Worm (Caenorhabditis elegans): Measurements from ENCODE around the gene xbx-3.
A peak's percentile ranks its signal among the peaks of the same experiment; 100 is the strongest.

The xbx-3 gene

DNA sequence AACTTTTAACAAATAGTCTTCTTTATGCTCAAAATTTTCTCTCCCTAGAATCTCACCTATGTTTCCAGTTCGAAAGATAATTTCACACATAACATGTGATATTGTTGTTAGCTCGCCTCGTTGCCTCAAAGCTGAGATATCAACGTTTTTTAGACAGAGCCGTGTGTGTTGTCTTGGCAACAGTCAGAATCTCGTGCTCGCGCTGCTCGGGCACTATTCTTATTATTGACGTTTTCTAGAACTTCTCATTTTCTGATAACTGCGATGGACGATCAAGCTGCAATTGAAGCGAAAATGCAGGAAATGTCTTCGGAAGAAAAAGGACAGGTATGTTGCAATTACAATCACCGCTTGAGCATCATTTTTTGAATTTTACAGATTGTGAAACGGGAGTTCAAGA, at the start of gene xbx-3:
Gene xbx-3 (plus strand): TSS at position 163 of the 400 bp plus-strand sequence.
- no peak for TF ChIP-seq ama-1 (optimal IDR thresholded peaks at IDR 0.05)
- no peak for TF ChIP-seq tbx-2 (tag; optimal IDR thresholded peaks at IDR 0.05)
- peak; percentile 79 for TF ChIP-seq nhr-47 (tag; optimal IDR thresholded peaks at IDR 0.05)
- TF ChIP-seq zag-1 (tag; optimal IDR thresholded peaks at IDR 0.05), result no peak
- peak; percentile 44 for TF ChIP-seq swsn-7 (tag; optimal IDR thresholded peaks at IDR 0.05)
- peak; percentile 17 for TF ChIP-seq fkh-10 (GFP tag; optimal IDR thresholded peaks at IDR 0.05)
- peak; percentile 98 for TF ChIP-seq fkh-8 (tag; optimal IDR thresholded peaks at IDR 0.05)
- no peak for TF ChIP-seq isw-1 (GFP tag; IDR thresholded peaks at IDR 0.05)
- TF ChIP-seq nhr-71 (tag; optimal IDR thresholded peaks at IDR 0.05), result peak; percentile 84
- peak; percentile 66 for TF ChIP-seq nhr-11 (tag; optimal IDR thresholded peaks at IDR 0.05)
- peak; percentile 20 for TF ChIP-seq mep-1 (tag; optimal IDR thresholded peaks at IDR 0.05)
- TF ChIP-seq nhr-20 (tag; optimal IDR thresholded peaks at IDR 0.05), result peak; percentile 13
- TF ChIP-seq dsc-1 (tag; optimal IDR thresholded peaks at IDR 0.05), result peak; percentile 29
- TF ChIP-seq sox-4 (tag; optimal IDR thresholded peaks at IDR 0.05), result peak; percentile 84
- TF ChIP-seq ceh-90 (tag; optimal IDR thresholded peaks at IDR 0.05), result no peak
- no peak for TF ChIP-seq nhr-237 (tag; optimal IDR thresholded peaks at IDR 0.05)
- peak; percentile 29 for TF ChIP-seq pax-3 (tag; optimal IDR thresholded peaks at IDR 0.05)
- TF ChIP-seq aly-2 (tag; optimal IDR thresholded peaks at IDR 0.05), result no peak
- peak; percentile 34 for TF ChIP-seq ztf-4 (tag; optimal IDR thresholded peaks at IDR 0.05)
- peak; percentile 27 for TF ChIP-seq xbp-1 (tag; optimal IDR thresholded peaks at IDR 0.05)

DNA sequence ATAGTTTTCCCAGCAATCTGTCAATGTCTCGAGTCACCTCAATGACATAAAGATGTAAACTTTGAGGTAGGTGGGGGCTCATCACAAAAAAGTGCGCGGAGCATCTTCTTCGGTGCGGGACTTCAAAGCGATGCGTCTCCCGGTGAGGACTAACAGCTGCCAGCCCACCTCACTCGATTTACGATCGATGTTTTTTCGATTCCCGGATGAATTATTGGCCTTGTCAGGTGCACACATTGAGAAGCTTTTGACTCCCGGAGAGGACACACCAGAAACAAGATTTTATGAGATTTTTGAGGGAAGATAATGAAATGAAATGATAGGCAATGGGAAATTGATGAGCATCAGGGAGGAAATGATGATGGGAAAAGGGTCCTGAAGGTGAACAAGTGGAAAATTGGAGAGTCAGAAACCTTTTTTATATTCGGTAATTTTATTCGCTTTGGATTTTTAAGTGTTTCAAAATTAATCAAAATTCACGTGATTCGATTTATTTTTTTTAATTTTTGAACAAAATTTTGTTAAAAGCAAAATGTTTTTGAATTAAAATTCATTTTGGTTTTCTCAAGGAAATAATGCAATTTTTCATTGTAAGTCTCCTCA, 48.8 kb upstream of the xbx-3 start, which contains the start of gene C05B5.12:
Gene C05B5.12 (plus strand): TSS at position 553 of the 603 bp plus-strand sequence.
- no peak for TF ChIP-seq ztf-11 (tag; optimal IDR thresholded peaks at IDR 0.05)
- TF ChIP-seq rnt-1 (tag; optimal IDR thresholded peaks at IDR 0.05), result peak; percentile 46
- TF ChIP-seq lin-14 (GFP tag; optimal IDR thresholded peaks at IDR 0.05), result peak; percentile 52
- no peak for TF ChIP-seq Y116A8C.19 (tag; optimal IDR thresholded peaks at IDR 0.05; ENCODE audit: borderline replicate concordance)

DNA sequence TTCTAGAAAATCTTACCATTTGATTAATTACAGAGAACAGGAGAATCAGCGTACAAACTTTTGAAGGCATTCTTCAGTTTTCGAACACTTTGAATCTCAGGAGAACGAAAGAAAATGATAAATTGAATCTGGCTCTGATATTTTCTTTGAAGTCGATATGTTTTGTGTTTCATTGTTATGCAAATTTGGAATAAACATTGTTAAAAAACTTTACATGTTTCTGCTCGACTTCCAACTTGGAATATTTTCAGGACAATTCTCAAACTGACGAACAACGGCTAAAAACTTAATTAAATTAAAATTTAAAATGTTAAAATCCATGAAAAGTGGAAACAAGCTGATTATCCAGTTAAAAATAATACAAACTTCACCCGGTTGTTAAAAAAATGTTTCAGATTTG, 47.4 kb upstream of the xbx-3 start, which contains the start of gene C05B5.1:
Gene C05B5.1 (minus strand): TSS at position 101 of the 400 bp plus-strand sequence.
- no peak for TF ChIP-seq lsy-2 (tag; optimal IDR thresholded peaks at IDR 0.05)
- TF ChIP-seq irx-1 (tag; optimal IDR thresholded peaks at IDR 0.05), result no peak
- TF ChIP-seq ceh-88 (GFP tag; IDR thresholded peaks at IDR 0.05), result no peak
- no peak for TF ChIP-seq vab-15 (tag; optimal IDR thresholded peaks at IDR 0.05)

DNA sequence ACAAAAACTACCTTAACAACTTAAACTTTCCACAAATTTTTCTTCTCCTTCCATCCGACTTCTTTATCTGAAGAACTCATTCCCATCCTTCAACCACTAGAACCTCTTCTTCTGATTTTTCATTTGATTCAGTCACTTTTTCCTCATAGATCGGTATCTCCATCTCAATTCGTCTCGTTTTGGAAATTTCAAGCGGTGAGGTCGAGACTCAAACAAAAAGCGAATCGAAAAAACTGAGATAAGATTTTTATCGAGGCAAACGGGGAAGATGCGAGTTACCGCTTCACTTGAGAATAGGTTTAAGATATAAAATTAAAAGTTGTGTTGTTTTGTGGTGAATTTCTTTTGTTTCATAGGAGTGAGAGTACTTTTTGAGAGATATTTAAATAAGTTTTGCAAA, 44.4 kb upstream of the xbx-3 start:
- TF ChIP-seq sptf-1 (tag; optimal IDR thresholded peaks at IDR 0.05) (no peak), nhr-47 (tag; optimal IDR thresholded peaks at IDR 0.05) (no peak), lin-13 (GFP tag; optimal IDR thresholded peaks at IDR 0.05) (no peak), mep-1 (tag; optimal IDR thresholded peaks at IDR 0.05) (peak; percentile 3), blmp-1 (tag; optimal IDR thresholded peaks at IDR 0.05) (peak; percentile 82), rnt-1 (tag; optimal IDR thresholded peaks at IDR 0.05) (peak; percentile 14), lin-35 (GFP tag; optimal IDR thresholded peaks at IDR 0.05) (no peak), lin-14 (GFP tag; optimal IDR thresholded peaks at IDR 0.05) (peak; percentile 74)

DNA sequence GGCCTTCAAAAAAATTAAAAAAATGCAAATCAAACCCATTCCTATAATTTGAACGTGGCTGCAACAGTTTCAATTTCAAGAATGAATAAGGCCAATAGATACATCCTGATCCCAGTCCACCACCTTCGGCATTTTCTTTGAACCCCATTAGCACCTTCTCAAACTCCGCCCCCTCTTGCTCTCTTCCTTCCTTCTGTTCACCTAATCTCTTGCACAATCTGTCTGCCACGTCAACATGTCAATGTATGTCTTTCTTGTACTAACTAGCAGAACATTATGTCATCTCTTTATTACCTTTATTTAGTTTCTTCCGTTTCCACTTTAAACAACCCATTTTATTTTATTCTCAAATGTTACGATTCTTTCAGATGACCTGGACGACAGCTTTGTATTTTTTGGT, 42.2 kb upstream of the xbx-3 start, which contains the start of gene C05B5.4:
Gene C05B5.4 (plus strand): TSS at position 351 of the 400 bp plus-strand sequence.
- TF ChIP-seq jun-1 (tag; optimal IDR thresholded peaks at IDR 0.05), result no peak
- no peak for TF ChIP-seq pag-3 (tag; optimal IDR thresholded peaks at IDR 0.05; ENCODE audit: borderline replicate concordance, insufficient read depth)
- no peak for TF ChIP-seq isw-1 (GFP tag; IDR thresholded peaks at IDR 0.05)
- no peak for TF ChIP-seq hlh-4 (tag; optimal IDR thresholded peaks at IDR 0.05)
- no peak for TF ChIP-seq snu-23 (GFP tag; optimal IDR thresholded peaks at IDR 0.05)
- no peak for TF ChIP-seq nhr-12 (tag; optimal IDR thresholded peaks at IDR 0.05)
- TF ChIP-seq elt-2 (tag; optimal IDR thresholded peaks at IDR 0.05), result no peak
- TF ChIP-seq mef-2 (tag; optimal IDR thresholded peaks at IDR 0.05), result no peak
- no peak for TF ChIP-seq grh-1 (GFP tag; IDR thresholded peaks at IDR 0.05)
- no peak for TF ChIP-seq dsc-1 (tag; optimal IDR thresholded peaks at IDR 0.05)
- no peak for TF ChIP-seq zip-4 (GFP tag; optimal IDR thresholded peaks at IDR 0.05)
- TF ChIP-seq mab-9 (GFP tag; IDR thresholded peaks at IDR 0.05), result no peak
- TF ChIP-seq C34B4.2 (tag; optimal IDR thresholded peaks at IDR 0.05), result no peak
